Worm (Caenorhabditis elegans): ENCODE data around the gene ttr-27.

ce11 chrV:12934976-12935375 is 31.1 kb upstream of the ttr-27 start, which contains the start of gene T16G1.7:
- no peak for TF ChIP-seq ama-1 (optimal IDR thresholded peaks at IDR 0.05)
- no peak for TF ChIP-seq nhr-25 (tag; optimal IDR thresholded peaks at IDR 0.05)
- no peak for TF ChIP-seq unc-62 (GFP tag; optimal IDR thresholded peaks at IDR 0.05)

Data from whole organism, L2 larva.